Worm (Caenorhabditis elegans): ENCODE measurements around the gene Y38E10A.8.

ce11 chrII:12608653-12609052 is 1.7 kb downstream of the Y38E10A.8 start, which contains the start of gene Y38E10A.9:
- TF ChIP-seq egl-27 (tag; optimal IDR thresholded peaks at IDR 0.05) (no peak), dmd-4 (tag; optimal IDR thresholded peaks at IDR 0.05) (no peak), nhr-25 (tag; optimal IDR thresholded peaks at IDR 0.05) (no peak), alr-1 (tag; optimal IDR thresholded peaks at IDR 0.05) (no peak), nhr-129 (tag; optimal IDR thresholded peaks at IDR 0.05) (no peak), fos-1 (tag; optimal IDR thresholded peaks at IDR 0.05) (no peak), nhr-77 (tag; optimal IDR thresholded peaks at IDR 0.05) (no peak), ztf-1 (GFP tag; conservative IDR thresholded peaks at IDR 0.05) (no peak), unc-62 (GFP tag; optimal IDR thresholded peaks at IDR 0.05) (no peak), sma-3 (GFP tag; optimal IDR thresholded peaks at IDR 0.05) (no peak), ama-1 (optimal IDR thresholded peaks at IDR 0.05) (no peak), C34F6.9 (tag; optimal IDR thresholded peaks at IDR 0.05) (no peak)

Measured in whole organism, L2 larva.